Worm (Caenorhabditis elegans) whole organism, early embryonic: ENCODE results near the gene chil-14.

Experiments
- B0310.2 ChIP-seq: sonication (generic microtip); optimal IDR thresholded peaks from 2 replicates; lab custom pipeline; 2016; ENCODE audit warnings: mild to moderate bottlenecking, missing genetic modification characterization, missing compliant biosample characterization
- ama-1 ChIP-seq: fragments of 150-350 bp; optimal IDR thresholded peaks from 2 replicates; lab custom pipeline; 2014
- ceh-13 ChIP-seq: fragments of 200-800 bp; sonication (Bioruptor generic); optimal IDR thresholded peaks from 2 replicates; lab custom pipeline; 2018; ENCODE audit warnings: mild to moderate bottlenecking, missing genetic modification characterization, missing compliant biosample characterization
- flt-1 ChIP-seq: fragments of 200-800 bp; sonication (Bioruptor generic); IDR thresholded peaks from 2 replicates; pipeline ENCODE4 v1.3.6; 2022; ENCODE audit warnings: missing genetic modification characterization, missing compliant biosample characterization
- sea-1 ChIP-seq: fragments of 200-800 bp; sonication (Bioruptor generic); conservative IDR thresholded peaks from 2 replicates; pipeline ENCODE4 v1.3.6; 2022; ENCODE audit warnings: missing genetic modification characterization, missing compliant biosample characterization
- tbx-37 ChIP-seq: fragments of 200-800 bp; sonication (Bioruptor generic); conservative IDR thresholded peaks from 2 replicates; pipeline ENCODE4 v1.3.6; 2022; ENCODE audit warnings: missing genetic modification reagents, missing genetic modification characterization, missing compliant biosample characterization

- TF ChIP-seq flt-1 (no peak), tbx-37 (GFP tag; lab: Robert Waterston, UW) (no peak), ceh-13 (GFP tag; lab: Kevin White, UChicago) (no peak), ama-1 (lab: Kevin White, UChicago) (no peak), B0310.2 (tag; lab: Kevin White, UChicago) (no peak), sea-1 (GFP tag; lab: Robert Waterston, UW) (no peak)
Measured at ce11 chrV:1488642-1489041, 33.8 kb downstream of the chil-14 start.
